Worm (Caenorhabditis elegans) whole organism, young adult: ENCODE measurements around the gene dph-3.
A peak's percentile ranks its signal among the peaks of the same experiment; 100 is the strongest.

Source experiments
- B0261.1 ChIP-seq: sonication (generic microtip); optimal IDR thresholded peaks from 2 replicates; lab custom pipeline; 2016; ENCODE audit warnings: mild to moderate bottlenecking, missing genetic modification characterization, moderate library complexity, missing compliant biosample characterization
- B0336.3 ChIP-seq: fragments of 200-800 bp; sonication (Bioruptor generic); IDR thresholded peaks from 2 replicates; pipeline ENCODE4 v1.3.6; 2022; ENCODE audit warnings: missing genetic modification characterization, missing compliant biosample characterization
- F23B12.7 ChIP-seq: sonication (generic microtip); optimal IDR thresholded peaks from 2 replicates; lab custom pipeline; 2017; ENCODE audit warnings: missing genetic modification characterization, mild to moderate bottlenecking, missing compliant biosample characterization, antibody characterized with exemption, moderate library complexity; ENCODE audit not compliant: insufficient read depth
- F39B2.1 ChIP-seq: fragments of 200-800 bp; sonication (Bioruptor generic); IDR thresholded peaks from 2 replicates; pipeline ENCODE4 v1.3.6; 2022; ENCODE audit warnings: missing genetic modification reagents, missing genetic modification characterization, missing compliant biosample characterization
- F49E8.2 ChIP-seq: sonication (generic microtip); optimal IDR thresholded peaks from 3 replicates; lab custom pipeline; 2017; ENCODE audit warnings: missing genetic modification characterization, mild to moderate bottlenecking, missing compliant biosample characterization, antibody characterized with exemption, moderate library complexity; ENCODE audit not compliant: insufficient read depth
- F52B5.7 ChIP-seq: sonication (generic microtip); optimal IDR thresholded peaks from 2 replicates; lab custom pipeline; 2016; ENCODE audit warnings: mild to moderate bottlenecking, missing genetic modification characterization, missing compliant biosample characterization
- K11D2.4 ChIP-seq: fragments of 200-800 bp; sonication (Bioruptor generic); IDR thresholded peaks from 2 replicates; pipeline ENCODE4 v1.3.6; 2022; ENCODE audit warnings: missing genetic modification reagents, missing genetic modification characterization, missing compliant biosample characterization
- Y67H2A.10 ChIP-seq: fragments of 200-800 bp; sonication (Bioruptor generic); conservative IDR thresholded peaks from 2 replicates; pipeline ENCODE4 v1.3.6; 2022; ENCODE audit warnings: missing genetic modification reagents, missing genetic modification characterization, missing compliant biosample characterization
- Y95B8A.8 ChIP-seq: fragments of 200-800 bp; sonication (Bioruptor generic); IDR thresholded peaks from 2 replicates; pipeline ENCODE4 v1.3.6; 2022; ENCODE audit warnings: missing genetic modification reagents, missing genetic modification characterization, missing compliant biosample characterization
- akir-1 ChIP-seq: fragments of 200-800 bp; sonication (Bioruptor generic); optimal IDR thresholded peaks from 2 replicates; lab custom pipeline; 2018; ENCODE audit warnings: mild to moderate bottlenecking, missing genetic modification characterization, moderate library complexity, missing compliant biosample characterization
- ama-1 ChIP-seq, 3 experiments: fragments of 150-350 bp in 1 of 3; sonication (generic microtip) in 2 of 3; optimal IDR thresholded peaks; 2 replicates each; lab custom pipeline; 2014 to 2018; ENCODE audit warnings: missing biosample characterization in 2 of 3, missing genetic modification characterization in 2 of 3, missing genetic modification reagents in 2 of 3
- aptf-3 ChIP-seq: fragments of 200-800 bp; sonication (Bioruptor generic); IDR thresholded peaks from 2 replicates; pipeline ENCODE4 v1.3.6; 2022; ENCODE audit warnings: missing genetic modification characterization, missing compliant biosample characterization
- attf-5 ChIP-seq: fragments of 200-800 bp; sonication (Bioruptor generic); optimal IDR thresholded peaks from 2 replicates; lab custom pipeline; 2018; ENCODE audit warnings: mild to moderate bottlenecking, missing genetic modification characterization, missing compliant biosample characterization
- bed-2 ChIP-seq: fragments of 200-800 bp; sonication (Bioruptor generic); IDR thresholded peaks from 2 replicates; pipeline ENCODE4 v1.3.6; 2022; ENCODE audit warnings: missing genetic modification reagents, missing genetic modification characterization, missing compliant biosample characterization
- ccch-3 ChIP-seq: fragments of 200-800 bp; sonication (Bioruptor generic); optimal IDR thresholded peaks from 2 replicates; lab custom pipeline; 2018; ENCODE audit warnings: mild to moderate bottlenecking, missing genetic modification characterization, missing compliant biosample characterization
- cebp-1 ChIP-seq, 2 experiments: fragments of 200-800 bp in 1 of 2; sonication (Bioruptor generic) in 1 of 2; sonication (generic microtip) in 1 of 2; IDR thresholded peaks in 1 of 2; optimal IDR thresholded peaks in 1 of 2; 2 replicates each; pipeline versions ENCODE4 v1.3.6 to Lab custom; 2017 to 2022; ENCODE audit warnings: missing compliant biosample characterization in 2 of 2, missing genetic modification characterization in 2 of 2, mild to moderate bottlenecking in 1 of 2, missing genetic modification reagents in 1 of 2, moderate library complexity in 1 of 2
- ceh-27 ChIP-seq: fragments of 200-800 bp; sonication (Bioruptor generic); optimal IDR thresholded peaks from 2 replicates; lab custom pipeline; 2018; ENCODE audit warnings: mild to moderate bottlenecking, missing genetic modification characterization, moderate library complexity, missing compliant biosample characterization
- ceh-58 ChIP-seq: fragments of 200-800 bp; sonication (Bioruptor generic); IDR thresholded peaks from 2 replicates; pipeline ENCODE4 v1.3.6; 2022; ENCODE audit warnings: missing genetic modification characterization, missing compliant biosample characterization
- chd-7 ChIP-seq: sonication (generic microtip); optimal IDR thresholded peaks from 2 replicates; lab custom pipeline; 2016; ENCODE audit warnings: mild to moderate bottlenecking, missing genetic modification characterization, moderate library complexity, missing compliant biosample characterization
- egl-18 ChIP-seq: fragments of 200-800 bp; sonication (Bioruptor generic); IDR thresholded peaks from 2 replicates; pipeline ENCODE4 v1.3.6; 2022; ENCODE audit warnings: missing genetic modification reagents, missing genetic modification characterization, missing compliant biosample characterization
- egrh-3 ChIP-seq: fragments of 200-800 bp; sonication (Bioruptor generic); IDR thresholded peaks from 2 replicates; pipeline ENCODE4 v1.3.6; 2022; ENCODE audit warnings: missing genetic modification reagents, missing genetic modification characterization, missing compliant biosample characterization
- hlh-12 ChIP-seq: sonication (generic microtip); optimal IDR thresholded peaks from 2 replicates; lab custom pipeline; 2016; ENCODE audit warnings: missing genetic modification characterization, missing compliant biosample characterization
- hmg-1.2 ChIP-seq: fragments of 200-800 bp; sonication (Bioruptor generic); IDR thresholded peaks from 2 replicates; pipeline ENCODE4 v1.3.6; 2022; ENCODE audit warnings: missing genetic modification reagents, missing genetic modification characterization, missing compliant biosample characterization
- let-607 ChIP-seq, 2 experiments: fragments of 200-800 bp in 1 of 2; sonication (Bioruptor generic) in 1 of 2; sonication (generic microtip) in 1 of 2; optimal IDR thresholded peaks; 2 replicates each; lab custom pipeline; 2016 to 2018; ENCODE audit warnings: mild to moderate bottlenecking in 2 of 2, missing compliant biosample characterization in 2 of 2, missing genetic modification characterization in 2 of 2, moderate library complexity in 2 of 2, missing genotype in 1 of 2
- lin-26 ChIP-seq: fragments of 200-800 bp; sonication (Bioruptor generic); IDR thresholded peaks from 2 replicates; pipeline ENCODE4 v1.3.6; 2022; ENCODE audit warnings: missing genetic modification reagents, missing genetic modification characterization, missing compliant biosample characterization
- lin-35 ChIP-seq, 3 experiments: fragments of 150-350 bp in 2 of 3; sonication (generic microtip) in 1 of 3; optimal IDR thresholded peaks; 2 replicates each; lab custom pipeline; 2014 to 2018; ENCODE audit warnings: missing biosample characterization in 3 of 3, missing genetic modification characterization in 3 of 3, missing genetic modification reagents in 3 of 3
- lin-40 ChIP-seq: sonication (generic microtip); optimal IDR thresholded peaks from 2 replicates; lab custom pipeline; 2016; ENCODE audit warnings: missing genetic modification characterization, mild to moderate bottlenecking, missing compliant biosample characterization, missing genotype, missing genetic modification reagents
- lin-54 ChIP-seq: fragments of 200-800 bp; sonication (Bioruptor generic); optimal IDR thresholded peaks from 2 replicates; lab custom pipeline; 2018; ENCODE audit warnings: mild to moderate bottlenecking, missing genetic modification characterization, missing compliant biosample characterization
- madf-10 ChIP-seq: sonication (generic microtip); optimal IDR thresholded peaks from 2 replicates; lab custom pipeline; 2016; ENCODE audit warnings: mild to moderate bottlenecking, missing genetic modification characterization, missing compliant biosample characterization
- madf-3 ChIP-seq: fragments of 200-800 bp; sonication (Bioruptor generic); IDR thresholded peaks from 2 replicates; pipeline ENCODE4 v1.3.6; 2022; ENCODE audit warnings: missing genetic modification reagents, missing genetic modification characterization, missing compliant biosample characterization
- mcd-1 ChIP-seq: fragments of 200-800 bp; sonication (Bioruptor generic); IDR thresholded peaks from 2 replicates; pipeline ENCODE4 v1.3.6; 2022; ENCODE audit warnings: missing genetic modification reagents, missing genetic modification characterization, missing compliant biosample characterization
- mel-28 ChIP-seq: sonication (generic microtip); optimal IDR thresholded peaks from 2 replicates; lab custom pipeline; 2016; ENCODE audit warnings: borderline replicate concordance, mild to moderate bottlenecking, missing genetic modification characterization, missing compliant biosample characterization
- nhr-179 ChIP-seq: sonication (generic microtip); optimal IDR thresholded peaks from 2 replicates; lab custom pipeline; 2016; ENCODE audit warnings: mild to moderate bottlenecking, missing genetic modification characterization, missing compliant biosample characterization
- nhr-80 ChIP-seq: sonication (generic microtip); optimal IDR thresholded peaks from 2 replicates; lab custom pipeline; 2016; ENCODE audit warnings: missing genetic modification characterization, missing compliant biosample characterization
- pbrm-1 ChIP-seq: fragments of 200-800 bp; sonication (Bioruptor generic); IDR thresholded peaks from 2 replicates; pipeline ENCODE4 v1.3.6; 2022; ENCODE audit warnings: missing genetic modification reagents, missing genetic modification characterization, missing compliant biosample characterization
- snpc-1.3 ChIP-seq: sonication (generic microtip); optimal IDR thresholded peaks from 2 replicates; lab custom pipeline; 2017; ENCODE audit warnings: missing genetic modification characterization, mild to moderate bottlenecking, missing compliant biosample characterization, antibody characterized with exemption, moderate library complexity, missing genotype, missing genetic modification reagents; ENCODE audit not compliant: insufficient read depth
- snpc-4 ChIP-seq, 5 experiments: fragments of 150-350 bp in 1 of 5; sonication (generic microtip) in 4 of 5; optimal IDR thresholded peaks; 2 replicates each; lab custom pipeline; 2014 to 2018; ENCODE audit warnings: missing genetic modification characterization in 5 of 5, missing biosample characterization in 3 of 5, antibody characterized with exemption in 2 of 5, mild to moderate bottlenecking in 2 of 5, missing compliant biosample characterization in 2 of 5, missing genotype in 2 of 5, moderate library complexity in 2 of 5, missing genetic modification reagents in 1 of 5
- somi-1 ChIP-seq: fragments of 200-800 bp; sonication (Bioruptor generic); optimal IDR thresholded peaks from 2 replicates; lab custom pipeline; 2018; ENCODE audit warnings: mild to moderate bottlenecking, missing genetic modification characterization, missing compliant biosample characterization
- tbp1 ChIP-seq: fragments of 200-800 bp; sonication (Bioruptor generic); optimal IDR thresholded peaks from 2 replicates; lab custom pipeline; 2018; ENCODE audit warnings: mild to moderate bottlenecking, missing genetic modification characterization, missing compliant biosample characterization
- tlf-1 ChIP-seq: fragments of 200-800 bp; sonication (Bioruptor generic); optimal IDR thresholded peaks from 2 replicates; lab custom pipeline; 2018; ENCODE audit warnings: mild to moderate bottlenecking, missing genetic modification characterization, missing compliant biosample characterization
- ztf-25 ChIP-seq: fragments of 200-800 bp; sonication (Bioruptor generic); IDR thresholded peaks from 2 replicates; pipeline ENCODE4 v1.3.6; 2022; ENCODE audit warnings: missing genetic modification reagents, missing genetic modification characterization, missing compliant biosample characterization
- ztf-26 ChIP-seq: sonication (generic microtip); optimal IDR thresholded peaks from 2 replicates; lab custom pipeline; 2017; ENCODE audit warnings: missing genetic modification characterization, missing compliant biosample characterization

The dph-3 gene

ce11 chrIV:9669969-9670368, 37.0 kb upstream of the dph-3 start:
- 0 out of 2 replicates have a peak, but pooled peaks have one; percentile 17 for TF ChIP-seq mcd-1 (GFP tag; lab: Robert Waterston, UW)
- no peak for TF ChIP-seq nhr-80 (tag; lab: Kevin White, UChicago)
- peak; percentile 37 for TF ChIP-seq lin-40 (tag; lab: Kevin White, UChicago)
- peak; percentile 13 for TF ChIP-seq attf-5 (GFP tag; lab: Kevin White, UChicago)
- no peak for TF ChIP-seq mel-28 (tag; lab: Kevin White, UChicago)
- 0 out of 2 replicates have a peak, but pooled peaks have one; percentile 32 for TF ChIP-seq B0336.3
- TF ChIP-seq hmg-1.2 (GFP tag; lab: Robert Waterston, UW), result peak; percentile 64
- TF ChIP-seq F39B2.1 (GFP tag; lab: Robert Waterston, UW), result no peak
- no peak for TF ChIP-seq ztf-25
- TF ChIP-seq somi-1 (GFP tag; lab: Kevin White, UChicago), result peak; percentile 31
- TF ChIP-seq egl-18 (GFP tag; lab: Robert Waterston, UW), result 0 out of 2 replicates have a peak, but pooled peaks have one; percentile 4
- TF ChIP-seq K11D2.4, result 0 out of 2 replicates have a peak, but pooled peaks have one; percentile 39
- TF ChIP-seq cebp-1 (GFP tag; IDR thresholded peaks at IDR 0.05; lab: Robert Waterston, UW), result no peak
- TF ChIP-seq cebp-1 (tag; optimal IDR thresholded peaks at IDR 0.05; lab: Kevin White, UChicago), result peak; percentile 36
- TF ChIP-seq chd-7 (tag; lab: Kevin White, UChicago), result peak; percentile 55
- TF ChIP-seq nhr-179, result no peak
- TF ChIP-seq hlh-12, result no peak
- no peak for TF ChIP-seq bed-2 (GFP tag; lab: Robert Waterston, UW)
- TF ChIP-seq ama-1 (optimal IDR thresholded peaks at IDR 0.05; lab: Kevin White, UChicago), result no peak
- TF ChIP-seq ama-1 (GFP tag; optimal IDR thresholded peaks at IDR 0.05; lab: Kevin White, UChicago), result no peak
- peak; percentile 62; the same call in 1 of the 2 replicates for TF ChIP-seq lin-26 (GFP tag; lab: Robert Waterston, UW)
- no peak for TF ChIP-seq akir-1
- peak; percentile 45 for TF ChIP-seq ceh-27 (GFP tag; lab: Kevin White, UChicago)
- no peak for TF ChIP-seq pbrm-1 (GFP tag; lab: Robert Waterston, UW)
- TF ChIP-seq tbp1 (GFP tag; lab: Kevin White, UChicago), result no peak
- peak; percentile 12 for TF ChIP-seq ztf-26 (tag; lab: Kevin White, UChicago)

ce11 chrIV:9671001-9671652, 35.8 kb upstream of the dph-3 start:
- no peak for TF ChIP-seq pbrm-1 (GFP tag; lab: Robert Waterston, UW)
- no peak for TF ChIP-seq lin-26 (GFP tag; lab: Robert Waterston, UW)
- TF ChIP-seq Y95B8A.8, result no peak
- TF ChIP-seq snpc-1.3 (tag; lab: Kevin White, UChicago), result no peak
- TF ChIP-seq ama-1 (optimal IDR thresholded peaks at IDR 0.05; lab: Kevin White, UChicago), result peak; percentile 58
- TF ChIP-seq ama-1 (GFP tag; optimal IDR thresholded peaks at IDR 0.05; lab: Kevin White, UChicago), result no peak
- no peak for TF ChIP-seq egrh-3 (GFP tag; lab: Robert Waterston, UW)
- TF ChIP-seq hmg-1.2 (GFP tag; lab: Robert Waterston, UW), result peak; percentile 24; the same call in 1 of the 2 replicates
- no peak for TF ChIP-seq akir-1
- TF ChIP-seq ceh-58 (GFP tag; lab: Robert Waterston, UW), result no peak
- TF ChIP-seq F49E8.2 (tag; lab: Kevin White, UChicago), result no peak
- peak; percentile 10 for TF ChIP-seq lin-54 (GFP tag; lab: Kevin White, UChicago)
- no peak for TF ChIP-seq Y67H2A.10 (GFP tag; lab: Robert Waterston, UW)
- TF ChIP-seq tlf-1 (GFP tag; lab: Kevin White, UChicago), result peak; percentile 20
- no peak for TF ChIP-seq madf-10 (tag; lab: Kevin White, UChicago)
- no peak for TF ChIP-seq snpc-4 (GFP tag; optimal IDR thresholded peaks at IDR 0.05; lab: Kevin White, UChicago)
- peak in 1 of 4 experiments; percentile 11 for TF ChIP-seq snpc-4 (tag; optimal IDR thresholded peaks at IDR 0.05; lab: Kevin White, UChicago)
- TF ChIP-seq cebp-1 (GFP tag; IDR thresholded peaks at IDR 0.05; lab: Robert Waterston, UW), result no peak
- TF ChIP-seq cebp-1 (tag; optimal IDR thresholded peaks at IDR 0.05; lab: Kevin White, UChicago), result peak; percentile 74
- no peak for TF ChIP-seq madf-3 (GFP tag; lab: Robert Waterston, UW)
- TF ChIP-seq somi-1 (GFP tag; lab: Kevin White, UChicago), result peak; percentile 53
- TF ChIP-seq F52B5.7 (tag; lab: Kevin White, UChicago), result no peak
- no peak for TF ChIP-seq mcd-1 (GFP tag; lab: Robert Waterston, UW)
- no peak for TF ChIP-seq ccch-3
- no peak for TF ChIP-seq bed-2 (GFP tag; lab: Robert Waterston, UW)
- peak in 1 of 3 experiments; percentile 10 for TF ChIP-seq lin-35 (GFP tag; optimal IDR thresholded peaks at IDR 0.05; lab: Kevin White, UChicago)
- no peak for TF ChIP-seq aptf-3
- TF ChIP-seq K11D2.4, result no peak
- TF ChIP-seq B0261.1, result no peak
- peak in 1 of 2 experiments; percentile 46 for TF ChIP-seq let-607 (tag; optimal IDR thresholded peaks at IDR 0.05; lab: Kevin White, UChicago)
- TF ChIP-seq F23B12.7 (tag; lab: Kevin White, UChicago), result peak; percentile 37
